Fruit fly (Drosophila melanogaster) whole organism, prepupa: ENCODE results near the gene Cbs.

Experiments used
- Blimp-1 ChIP-seq: fragments of 200-800 bp; sonication (Bioruptor generic); optimal IDR thresholded peaks from 3 replicates; lab custom pipeline; 2017; ENCODE audit warnings: missing biosample characterization, missing genetic modification characterization, mild to moderate bottlenecking, moderate library complexity, missing genetic modification reagents
- CG10631 ChIP-seq: fragments of 200-800 bp; sonication (Bioruptor generic); optimal IDR thresholded peaks from 2 replicates; lab custom pipeline; 2016; ENCODE audit warnings: missing biosample characterization, missing genetic modification characterization
- CG10669 ChIP-seq: fragments of 200-800 bp; sonication (Bioruptor generic); optimal IDR thresholded peaks from 3 replicates; lab custom pipeline; 2018; ENCODE audit warnings: missing biosample characterization, mild to moderate bottlenecking, missing genetic modification characterization, moderate library complexity
- CG11294 ChIP-seq: fragments of 200-800 bp; sonication (Bioruptor generic); IDR thresholded peaks from 2 replicates; pipeline ENCODE4 v1.3.6; 2022; ENCODE audit warnings: missing biosample characterization, missing genetic modification characterization
- CG11762 ChIP-seq: fragments of 200-800 bp; sonication (Bioruptor generic); optimal IDR thresholded peaks from 3 replicates; lab custom pipeline; 2016; ENCODE audit warnings: missing biosample characterization, missing genetic modification characterization; ENCODE audit not compliant: insufficient read depth
- CG11902 ChIP-seq: fragments of 200-800 bp; sonication (Bioruptor generic); optimal IDR thresholded peaks from 3 replicates; lab custom pipeline; 2016; ENCODE audit warnings: missing biosample characterization, missing genetic modification characterization
- CG15336 ChIP-seq: fragments of 200-800 bp; sonication (Bioruptor generic); IDR thresholded peaks from 2 replicates; pipeline ENCODE4 v1.3.6; 2022; ENCODE audit warnings: missing biosample characterization, missing genetic modification characterization
- CG1621 ChIP-seq: fragments of 200-800 bp; sonication (Bioruptor generic); optimal IDR thresholded peaks from 3 replicates; lab custom pipeline; 2018; ENCODE audit warnings: missing biosample characterization, mild to moderate bottlenecking, missing genetic modification characterization
- CG16779 ChIP-seq: fragments of 200-800 bp; sonication (Bioruptor generic); optimal IDR thresholded peaks from 3 replicates; lab custom pipeline; 2017; ENCODE audit warnings: missing biosample characterization, mild to moderate bottlenecking, missing genetic modification characterization
- CG31627 ChIP-seq: fragments of 200-800 bp; sonication (Bioruptor generic); optimal IDR thresholded peaks from 3 replicates; lab custom pipeline; 2016; ENCODE audit warnings: missing biosample characterization, missing genetic modification characterization
- CG32006 ChIP-seq: fragments of 200-800 bp; sonication (Bioruptor generic); optimal IDR thresholded peaks from 3 replicates; lab custom pipeline; 2017; ENCODE audit warnings: missing biosample characterization, mild to moderate bottlenecking, missing genetic modification characterization
- CG34406 ChIP-seq: fragments of 200-800 bp; sonication (Bioruptor generic); optimal IDR thresholded peaks from 3 replicates; lab custom pipeline; 2016; ENCODE audit warnings: missing biosample characterization, missing genetic modification characterization
- CG3919 ChIP-seq: fragments of 200-800 bp; sonication (Bioruptor generic); optimal IDR thresholded peaks from 3 replicates; lab custom pipeline; 2016; ENCODE audit warnings: missing biosample characterization, missing genetic modification characterization
- CG6163 ChIP-seq: fragments of 200-800 bp; sonication (Bioruptor generic); IDR thresholded peaks from 3 replicates; pipeline ENCODE4 v1.3.6; 2022; ENCODE audit warnings: missing biosample characterization, missing genetic modification characterization
- CG6792 ChIP-seq: fragments of 200-800 bp; sonication (Bioruptor generic); optimal IDR thresholded peaks from 3 replicates; lab custom pipeline; 2016; ENCODE audit warnings: missing biosample characterization, missing genetic modification characterization
- CG6808 ChIP-seq: fragments of 200-800 bp; sonication (Bioruptor generic); optimal IDR thresholded peaks from 3 replicates; lab custom pipeline; 2017; ENCODE audit warnings: missing biosample characterization, missing genetic modification characterization, mild to moderate bottlenecking, moderate library complexity, missing genetic modification reagents
- CG7368 ChIP-seq: fragments of 200-800 bp; sonication (Bioruptor generic); optimal IDR thresholded peaks from 3 replicates; lab custom pipeline; 2016; ENCODE audit warnings: missing biosample characterization, missing genetic modification characterization
- CG8119 ChIP-seq: fragments of 200-800 bp; sonication (Bioruptor generic); IDR thresholded peaks from 3 replicates; pipeline ENCODE4 v1.3.6; 2022; ENCODE audit warnings: missing biosample characterization, missing genetic modification characterization
- CG8319 ChIP-seq: fragments of 200-800 bp; sonication (Bioruptor generic); optimal IDR thresholded peaks from 3 replicates; lab custom pipeline; 2016; ENCODE audit warnings: missing biosample characterization, missing genetic modification characterization
- CG9139 ChIP-seq: fragments of 200-800 bp; sonication (Bioruptor generic); optimal IDR thresholded peaks from 3 replicates; lab custom pipeline; 2017; ENCODE audit warnings: missing biosample characterization, mild to moderate bottlenecking, missing genetic modification characterization
- Eip75B ChIP-seq: fragments of 200-800 bp; sonication (Bioruptor generic); optimal IDR thresholded peaks from 3 replicates; lab custom pipeline; 2016; ENCODE audit warnings: missing biosample characterization, missing genetic modification characterization
- Eip93F ChIP-seq: fragments of 200-800 bp; sonication (Bioruptor generic); optimal IDR thresholded peaks from 2 replicates; lab custom pipeline; 2016; ENCODE audit warnings: missing biosample characterization, mild to moderate bottlenecking, missing genetic modification characterization
- Ets21C ChIP-seq: fragments of 200-800 bp; sonication (Bioruptor generic); optimal IDR thresholded peaks from 3 replicates; lab custom pipeline; 2016; ENCODE audit warnings: missing biosample characterization, missing genetic modification characterization
- Gug ChIP-seq: fragments of 200-800 bp; sonication (Bioruptor generic); IDR thresholded peaks from 2 replicates; pipeline ENCODE4 v1.3.6; 2022; ENCODE audit warnings: missing biosample characterization, missing genetic modification characterization
- Hr38 ChIP-seq: sonication (Bioruptor generic); optimal IDR thresholded peaks from 2 replicates; lab custom pipeline; 2016; ENCODE audit warnings: missing biosample characterization, missing genetic modification characterization
- Hr39 ChIP-seq: fragments of 200-800 bp; sonication (Bioruptor generic); optimal IDR thresholded peaks from 2 replicates; lab custom pipeline; 2016; ENCODE audit warnings: missing biosample characterization, missing genetic modification characterization
- Hr4 ChIP-seq: fragments of 200-800 bp; sonication (Bioruptor generic); optimal IDR thresholded peaks from 3 replicates; lab custom pipeline; 2016; ENCODE audit warnings: missing biosample characterization, missing genetic modification characterization
- Lpt ChIP-seq: fragments of 200-800 bp; sonication (Bioruptor generic); optimal IDR thresholded peaks from 3 replicates; lab custom pipeline; 2016; ENCODE audit warnings: missing biosample characterization, missing genetic modification characterization
- Met ChIP-seq: fragments of 200-800 bp; sonication (Bioruptor generic); optimal IDR thresholded peaks from 3 replicates; lab custom pipeline; 2016; ENCODE audit warnings: missing biosample characterization, missing genetic modification characterization
- OdsH ChIP-seq: fragments of 200-800 bp; sonication (Bioruptor generic); optimal IDR thresholded peaks from 3 replicates; lab custom pipeline; 2016; ENCODE audit warnings: missing biosample characterization, missing genetic modification characterization
- Smox ChIP-seq: fragments of 200-800 bp; sonication (Bioruptor generic); optimal IDR thresholded peaks from 3 replicates; lab custom pipeline; 2016; ENCODE audit warnings: missing biosample characterization, missing genetic modification characterization
- Sox102F ChIP-seq: fragments of 200-800 bp; sonication (Bioruptor generic); optimal IDR thresholded peaks from 2 replicates; lab custom pipeline; 2016; ENCODE audit warnings: missing biosample characterization, mild to moderate bottlenecking, missing genetic modification characterization
- Sox14 ChIP-seq: fragments of 200-800 bp; sonication (Bioruptor generic); optimal IDR thresholded peaks from 3 replicates; lab custom pipeline; 2016; ENCODE audit warnings: missing biosample characterization, missing genetic modification characterization
- Sox15 ChIP-seq: fragments of 200-800 bp; sonication (Bioruptor generic); optimal IDR thresholded peaks from 3 replicates; lab custom pipeline; 2016; ENCODE audit warnings: missing biosample characterization, missing genetic modification characterization
- achi ChIP-seq: fragments of 200-800 bp; sonication (Bioruptor generic); optimal IDR thresholded peaks from 3 replicates; lab custom pipeline; 2016; ENCODE audit warnings: missing biosample characterization, missing genetic modification characterization
- acj6 ChIP-seq: fragments of 200-800 bp; sonication (Bioruptor generic); optimal IDR thresholded peaks from 3 replicates; lab custom pipeline; 2016; ENCODE audit warnings: missing biosample characterization, missing genetic modification characterization
- cyc ChIP-seq: fragments of 200-800 bp; sonication (Bioruptor generic); optimal IDR thresholded peaks from 3 replicates; lab custom pipeline; 2016; ENCODE audit warnings: missing biosample characterization, missing genetic modification characterization
- dac ChIP-seq: fragments of 200-800 bp; sonication (Bioruptor generic); optimal IDR thresholded peaks from 2 replicates; lab custom pipeline; 2017; ENCODE audit warnings: missing biosample characterization, mild to moderate bottlenecking, missing genetic modification characterization
- dsx ChIP-seq: fragments of 200-800 bp; optimal IDR thresholded peaks from 3 replicates; lab custom pipeline; 2019; ENCODE audit warnings: missing biosample characterization, mild to moderate bottlenecking, missing genetic modification characterization, moderate library complexity; ENCODE audit not compliant: poor library complexity, severe bottlenecking
- eg ChIP-seq: fragments of 200-800 bp; sonication (Bioruptor generic); IDR thresholded peaks from 3 replicates; pipeline ENCODE4 v1.3.6; 2022; ENCODE audit warnings: missing biosample characterization, missing genetic modification characterization
- esn ChIP-seq: fragments of 200-800 bp; sonication (Bioruptor generic); optimal IDR thresholded peaks from 2 replicates; lab custom pipeline; 2016; ENCODE audit warnings: missing biosample characterization, mild to moderate bottlenecking, missing genetic modification characterization, moderate library complexity
- fd85E ChIP-seq: fragments of 200-800 bp; sonication (Bioruptor generic); optimal IDR thresholded peaks from 3 replicates; lab custom pipeline; 2016; ENCODE audit warnings: missing biosample characterization, missing genetic modification characterization
- fkh ChIP-seq: fragments of 200-800 bp; sonication (Bioruptor generic); optimal IDR thresholded peaks from 3 replicates; lab custom pipeline; 2017; ENCODE audit warnings: missing biosample characterization, mild to moderate bottlenecking, missing genetic modification characterization, moderate library complexity
- lz ChIP-seq: fragments of 200-800 bp; sonication (Bioruptor generic); optimal IDR thresholded peaks from 3 replicates; lab custom pipeline; 2016; ENCODE audit warnings: missing biosample characterization, missing genetic modification characterization
- net ChIP-seq: fragments of 200-800 bp; sonication (Bioruptor generic); optimal IDR thresholded peaks from 3 replicates; lab custom pipeline; 2016; ENCODE audit warnings: missing biosample characterization, missing genetic modification characterization
- salr ChIP-seq, 2 experiments: fragments of 200-800 bp; sonication (Bioruptor generic); optimal IDR thresholded peaks; 3 replicates each; lab custom pipeline; 2016 to 2018; ENCODE audit warnings: missing biosample characterization in 2 of 2, missing genetic modification characterization in 2 of 2, mild to moderate bottlenecking in 1 of 2
- spab ChIP-seq: fragments of 200-800 bp; sonication (Bioruptor generic); optimal IDR thresholded peaks from 2 replicates; lab custom pipeline; 2017; ENCODE audit warnings: missing biosample characterization, mild to moderate bottlenecking, missing genetic modification characterization, missing genetic modification reagents
- ss ChIP-seq, 2 experiments: fragments of 200-800 bp; sonication (Bioruptor generic); optimal IDR thresholded peaks; 2 replicates in 1 of 2; 3 replicates in 1 of 2; lab custom pipeline; 2017 to 2018; ENCODE audit warnings: mild to moderate bottlenecking in 2 of 2, missing biosample characterization in 2 of 2, missing genetic modification characterization in 2 of 2, moderate library complexity in 1 of 2
- topi ChIP-seq: fragments of 200-800 bp; sonication (Bioruptor generic); optimal IDR thresholded peaks from 3 replicates; lab custom pipeline; 2016; ENCODE audit warnings: missing biosample characterization, missing genetic modification characterization
- vri ChIP-seq: fragments of 200-800 bp; sonication (Bioruptor generic); optimal IDR thresholded peaks from 3 replicates; lab custom pipeline; 2016; ENCODE audit warnings: missing biosample characterization, mild to moderate bottlenecking, missing genetic modification characterization

The Cbs gene

dm6 chrX:21042638-21043513, 2.1 kb upstream of the Cbs start:
- peak; percentile 37 for TF ChIP-seq CG8319 (GFP tag; lab: Kevin White, UChicago)
- peak; percentile 65 for TF ChIP-seq vri (GFP tag; lab: Kevin White, UChicago)
- peak; percentile 68 for TF ChIP-seq CG11902 (GFP tag; lab: Kevin White, UChicago)
- peak; percentile 75 for TF ChIP-seq Sox102F (GFP tag; lab: Kevin White, UChicago)
- TF ChIP-seq dsx = peak; percentile 86
- TF ChIP-seq salr (GFP tag; optimal IDR thresholded peaks at IDR 0.05; lab: Kevin White, UChicago) = peak; percentile 56 to 67
- TF ChIP-seq Hr38 = no peak
- peak; percentile 83 for TF ChIP-seq CG10669
- TF ChIP-seq achi = peak; percentile 86
- TF ChIP-seq fd85E (GFP tag; lab: Kevin White, UChicago) = no peak
- TF ChIP-seq CG9139 (GFP tag; lab: Kevin White, UChicago) = peak; percentile 72
- peak; percentile 90 for TF ChIP-seq Gug (GFP tag; lab: Robert Waterston, UW)
- peak; percentile 79 for TF ChIP-seq CG11762 (GFP tag; lab: Kevin White, UChicago)
- peak; percentile 80 for TF ChIP-seq Met (GFP tag; lab: Kevin White, UChicago)
- peak; percentile 76 for TF ChIP-seq Lpt
- peak; percentile 2 for TF ChIP-seq Ets21C
- peak; percentile 79 for TF ChIP-seq CG10631 (GFP tag; lab: Kevin White, UChicago)
- TF ChIP-seq ss (GFP tag; optimal IDR thresholded peaks at IDR 0.05; lab: Kevin White, UChicago) = peak; percentile 79 to 87
- peak; percentile 75 for TF ChIP-seq spab (GFP tag; lab: Kevin White, UChicago)
- TF ChIP-seq Sox14 (GFP tag; lab: Kevin White, UChicago) = peak; percentile 69
- TF ChIP-seq Blimp-1 (GFP tag; lab: Kevin White, UChicago) = peak; percentile 63
- peak; percentile 95 for TF ChIP-seq CG15336 (GFP tag; lab: Robert Waterston, UW)
- TF ChIP-seq eg (GFP tag; lab: Robert Waterston, UW) = peak; percentile 96
- TF ChIP-seq topi = peak; percentile 77
- TF ChIP-seq Sox15 (GFP tag; lab: Kevin White, UChicago) = peak; percentile 66
- peak; percentile 94 for TF ChIP-seq CG8119
- TF ChIP-seq CG6808 (GFP tag; lab: Kevin White, UChicago) = peak; percentile 83
- TF ChIP-seq Eip93F = peak; percentile 75
- peak; percentile 79 for TF ChIP-seq CG6792 (GFP tag; lab: Kevin White, UChicago)
- peak; percentile 84 for TF ChIP-seq OdsH (GFP tag; lab: Kevin White, UChicago)
- peak; percentile 37 for TF ChIP-seq CG31627 (GFP tag; lab: Kevin White, UChicago)
- TF ChIP-seq Hr4 (GFP tag; lab: Kevin White, UChicago) = peak; percentile 74
- TF ChIP-seq esn (GFP tag; lab: Kevin White, UChicago) = peak; percentile 84
- TF ChIP-seq CG7368 (GFP tag; lab: Kevin White, UChicago) = peak; percentile 79
- TF ChIP-seq Smox = peak; percentile 66
- TF ChIP-seq fkh (GFP tag; lab: Kevin White, UChicago) = peak; percentile 60
- TF ChIP-seq net (GFP tag; lab: Kevin White, UChicago) = peak; percentile 76
- peak; percentile 79 for TF ChIP-seq CG16779 (tag; lab: Kevin White, UChicago)
- TF ChIP-seq CG6163 (GFP tag; lab: Robert Waterston, UW) = peak; percentile 94
- peak; percentile 86 for TF ChIP-seq CG34406 (GFP tag; lab: Kevin White, UChicago)
- peak; percentile 59 for TF ChIP-seq dac (GFP tag; lab: Kevin White, UChicago)
- peak; percentile 74 for TF ChIP-seq Eip75B
- TF ChIP-seq cyc (GFP tag; lab: Kevin White, UChicago) = peak; percentile 65
- TF ChIP-seq CG11294 (GFP tag; lab: Robert Waterston, UW) = peak; percentile 85
- TF ChIP-seq acj6 = peak; percentile 83
- peak; percentile 28 for TF ChIP-seq Hr39 (GFP tag; lab: Kevin White, UChicago)
- peak; percentile 65 for TF ChIP-seq lz (GFP tag; lab: Kevin White, UChicago)
- peak; percentile 82 for TF ChIP-seq CG1621 (tag; lab: Kevin White, UChicago)
- peak; percentile 87 for TF ChIP-seq CG3919 (GFP tag; lab: Kevin White, UChicago)
- TF ChIP-seq CG32006 (GFP tag; lab: Kevin White, UChicago) = peak; percentile 88
